Fruit fly (Drosophila melanogaster): ENCODE data around the gene CG33502.

DNA sequence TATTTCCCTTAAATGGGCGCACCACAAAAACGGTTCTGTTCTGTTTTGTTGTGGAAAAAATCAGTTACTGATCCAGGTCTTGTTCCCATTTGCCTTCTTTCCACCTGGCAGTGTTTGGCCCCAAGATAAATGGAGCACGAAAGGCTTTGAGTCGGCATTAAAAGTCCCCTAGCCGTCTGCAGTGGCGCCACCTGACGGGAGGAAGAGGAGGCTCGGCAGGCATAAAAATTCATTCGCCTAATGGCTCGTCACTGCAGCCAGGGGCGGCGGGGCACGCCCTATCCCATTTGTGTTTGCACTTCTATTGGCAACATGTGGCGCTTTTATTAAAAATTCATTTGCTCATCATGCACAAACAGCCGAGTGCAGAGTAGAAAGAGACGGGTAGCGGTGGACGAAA is 45.8 kb downstream of the CG33502 start:
- TF ChIP-seq acj6 (GFP tag; optimal IDR thresholded peaks at IDR 0.05) (no peak), CG6808 (GFP tag; optimal IDR thresholded peaks at IDR 0.05) (no peak), eg (GFP tag; IDR thresholded peaks at IDR 0.05) (no peak), achi (GFP tag; optimal IDR thresholded peaks at IDR 0.05) (no peak), net (GFP tag; optimal IDR thresholded peaks at IDR 0.05) (no peak), fd85E (GFP tag; optimal IDR thresholded peaks at IDR 0.05) (no peak), salr (GFP tag; optimal IDR thresholded peaks at IDR 0.05) (no peak), CG4318 (GFP tag; optimal IDR thresholded peaks at IDR 0.05) (no peak), Gug (GFP tag; IDR thresholded peaks at IDR 0.05) (no peak)
